Fruit fly (Drosophila melanogaster): ENCODE data around the gene Rph.

Gene Rph

dm6 chrX:10801827-10802456, 44.5 kb upstream of the Rph start:
- peak; percentile 76 for TF ChIP-seq Nf-YB (GFP tag; optimal IDR thresholded peaks at IDR 0.05)
- TF ChIP-seq CG2199 (GFP tag; IDR thresholded peaks at IDR 0.05), result peak; percentile 47; the same call in 1 of the 3 replicates
- peak; percentile 28 for TF ChIP-seq CG3838 (GFP tag; optimal IDR thresholded peaks at IDR 0.05)
- TF ChIP-seq CG31224 (GFP tag; IDR thresholded peaks at IDR 0.05), result no peak
- TF ChIP-seq CG10321 (GFP tag; IDR thresholded peaks at IDR 0.05), result 0 out of 2 replicates have a peak, but pooled peaks have one; percentile 5
- no peak for TF ChIP-seq sug (tag; optimal IDR thresholded peaks at IDR 0.05)
- TF ChIP-seq cad (GFP tag; optimal IDR thresholded peaks at IDR 0.05), result peak; percentile 35
- peak; percentile 41 for TF ChIP-seq cg (GFP tag; optimal IDR thresholded peaks at IDR 0.05)
- TF ChIP-seq Trl (optimal IDR thresholded peaks at IDR 0.05), result peak; percentile 34 to 64
- no peak for TF ChIP-seq Trl (GFP tag; optimal IDR thresholded peaks at IDR 0.05)
- TF ChIP-seq tll (GFP tag; optimal IDR thresholded peaks at IDR 0.05), result peak in 1 of 2 experiments; percentile 61
- TF ChIP-seq Stat92E (GFP tag; optimal IDR thresholded peaks at IDR 0.05), result peak in 1 of 3 experiments; percentile 66
- TF ChIP-seq CG15479 (GFP tag; optimal IDR thresholded peaks at IDR 0.05), result peak; percentile 59
- TF ChIP-seq CG4360 (GFP tag; IDR thresholded peaks at IDR 0.05), result peak; percentile 89
- TF ChIP-seq da (GFP tag; optimal IDR thresholded peaks at IDR 0.05), result peak; percentile 17
- TF ChIP-seq crol (GFP tag; IDR thresholded peaks at IDR 0.05), result peak; percentile 29; the same call in 1 of the 2 replicates
- peak; percentile 68 for TF ChIP-seq Elba2 (GFP tag; optimal IDR thresholded peaks at IDR 0.05)
- TF ChIP-seq CG7963 (GFP tag; IDR thresholded peaks at IDR 0.05; ENCODE audit: partially characterized antibody), result no peak
- TF ChIP-seq CG6654 (GFP tag; optimal IDR thresholded peaks at IDR 0.05), result peak; percentile 95
- peak; percentile 7 for TF ChIP-seq Med (GFP tag)
- TF ChIP-seq ci (GFP tag; IDR thresholded peaks at IDR 0.05), result peak; percentile 40; the same call in 1 of the 3 replicates
- TF ChIP-seq MBD-R2 (GFP tag; IDR thresholded peaks at IDR 0.05), result no peak
- TF ChIP-seq chinmo (GFP tag; IDR thresholded peaks at IDR 0.05; ENCODE audit: partially characterized antibody), result peak; percentile 66; the same call in 1 of the 4 replicates
- TF ChIP-seq ind (GFP tag; optimal IDR thresholded peaks at IDR 0.05), result no peak
- peak in 1 of 2 experiments; percentile 51 for TF ChIP-seq insv (GFP tag; optimal IDR thresholded peaks at IDR 0.05)

dm6 chrX:10801033-10801432, 43.6 kb upstream of the Rph start:
- TF ChIP-seq Sry-δ (GFP tag; optimal IDR thresholded peaks at IDR 0.05) (no peak), CG2116 (GFP tag; optimal IDR thresholded peaks at IDR 0.05) (no peak), nmo (GFP tag; optimal IDR thresholded peaks at IDR 0.05) (no peak), emc (GFP tag; optimal IDR thresholded peaks at IDR 0.05) (no peak), CG15073 (GFP tag; optimal IDR thresholded peaks at IDR 0.05) (no peak), bsh (GFP tag; optimal IDR thresholded peaks at IDR 0.05) (peak in 1 of 2 experiments; percentile 36), Adf1 (GFP tag; IDR thresholded peaks at IDR 0.05) (no peak), Asciz (GFP tag; optimal IDR thresholded peaks at IDR 0.05) (no peak), Lhr (GFP tag; optimal IDR thresholded peaks at IDR 0.05) (no peak), MBD-R2 (GFP tag; IDR thresholded peaks at IDR 0.05) (no peak), CG12391 (tag; optimal IDR thresholded peaks at IDR 0.05) (no peak), CG2120 (GFP tag; optimal IDR thresholded peaks at IDR 0.05) (no peak), trh (GFP tag; optimal IDR thresholded peaks at IDR 0.05) (no peak), CG15479 (GFP tag; optimal IDR thresholded peaks at IDR 0.05) (no peak), CG10431 (GFP tag; optimal IDR thresholded peaks at IDR 0.05) (no peak), toy (GFP tag; IDR thresholded peaks at IDR 0.05) (no peak), E2f2 (GFP tag; IDR thresholded peaks at IDR 0.05) (no peak), CG15514 (GFP tag; optimal IDR thresholded peaks at IDR 0.05) (no peak), Med (GFP tag) (no peak), crol (GFP tag; IDR thresholded peaks at IDR 0.05) (peak; percentile 31; the same call in 1 of the 2 replicates), Ravus (GFP tag; IDR thresholded peaks at IDR 0.05) (no peak), CG32767 (GFP tag; IDR thresholded peaks at IDR 0.05) (no peak), CG13894 (tag; optimal IDR thresholded peaks at IDR 0.05) (no peak), sd (tag; optimal IDR thresholded peaks at IDR 0.05) (peak; percentile 93), CG13424 (tag; optimal IDR thresholded peaks at IDR 0.05) (no peak), CG14667 (GFP tag; IDR thresholded peaks at IDR 0.05) (no peak), Sin3A (optimal IDR thresholded peaks at IDR 0.05) (no peak), CG3995 (GFP tag; optimal IDR thresholded peaks at IDR 0.05) (no peak), CG10959 (GFP tag; IDR thresholded peaks at IDR 0.05) (no peak)

Data from whole organism, embryonic.